Fruit fly (Drosophila melanogaster): ENCODE data around the gene snRNP-U1-C.

The snRNP-U1-C gene

DNA sequence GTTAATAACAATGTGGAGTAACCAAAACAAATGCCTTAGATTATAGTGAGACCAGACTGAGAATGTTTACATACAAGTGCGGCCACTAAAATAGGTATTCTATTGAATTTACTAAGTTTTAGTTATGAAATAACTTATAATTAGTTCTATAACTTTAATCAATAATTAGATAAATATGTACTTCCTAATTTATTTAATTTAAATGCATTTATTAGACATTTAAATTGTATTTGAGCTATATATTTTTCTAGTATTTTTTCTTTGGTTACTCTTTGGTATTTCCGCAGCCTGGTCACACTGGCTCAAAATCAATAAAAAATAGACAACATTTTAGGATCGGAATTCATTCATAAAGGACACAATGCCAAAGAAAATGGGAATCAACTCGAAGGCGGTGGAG, 47.8 kb upstream of the snRNP-U1-C start, which contains the start of the genes Prp18 and CG6013 (continued):
- TF ChIP-seq jumu (GFP tag; optimal IDR thresholded peaks at IDR 0.05) (no peak), CG6175 (GFP tag; IDR thresholded peaks at IDR 0.05) (no peak), fru (optimal IDR thresholded peaks at IDR 0.05) (no peak), Dll (GFP tag; IDR thresholded peaks at IDR 0.05; ENCODE audit: partially characterized antibody) (no peak), CG11504 (tag; optimal IDR thresholded peaks at IDR 0.05) (peak; percentile 81), Atf-2 (GFP tag; optimal IDR thresholded peaks at IDR 0.05) (no peak), CG9876 (GFP tag; optimal IDR thresholded peaks at IDR 0.05) (no peak), CG1233 (GFP tag; optimal IDR thresholded peaks at IDR 0.05) (peak; percentile 47), D (optimal IDR thresholded peaks at IDR 0.05) (no peak), D (GFP tag; optimal IDR thresholded peaks at IDR 0.05) (peak; percentile 7), CrebB (tag; optimal IDR thresholded peaks at IDR 0.05) (no peak), Lim3 (GFP tag; IDR thresholded peaks at IDR 0.05) (no peak), ham (GFP tag; IDR thresholded peaks at IDR 0.05) (no peak), crc (GFP tag; optimal IDR thresholded peaks at IDR 0.05) (no peak), Dip3 (GFP tag; optimal IDR thresholded peaks at IDR 0.05) (no peak), CG11560 (tag; IDR thresholded peaks at IDR 0.05) (no peak), CG18011 (GFP tag; optimal IDR thresholded peaks at IDR 0.05) (no peak), CG10979 (tag; optimal IDR thresholded peaks at IDR 0.05) (peak; percentile 72), HmgD (GFP tag; optimal IDR thresholded peaks at IDR 0.05) (no peak), Opbp (GFP tag; IDR thresholded peaks at IDR 0.05; ENCODE audit: partially characterized antibody) (no peak), Awh (GFP tag; IDR thresholded peaks at IDR 0.05) (no peak), shn (GFP tag; optimal IDR thresholded peaks at IDR 0.05) (no peak), Mes4 (GFP tag; optimal IDR thresholded peaks at IDR 0.05) (no peak), sim (GFP tag; IDR thresholded peaks at IDR 0.05) (no peak), CG34224 (GFP tag; IDR thresholded peaks at IDR 0.05; ENCODE audit: partially characterized antibody) (no peak), sens-2 (GFP tag; IDR thresholded peaks at IDR 0.05) (no peak), jing (GFP tag; optimal IDR thresholded peaks at IDR 0.05) (no peak), ems (GFP tag; optimal IDR thresholded peaks at IDR 0.05) (no peak), Mrtf (GFP tag; IDR thresholded peaks at IDR 0.05) (no peak), CG7745 (tag; optimal IDR thresholded peaks at IDR 0.05) (no peak), CG17328 (GFP tag; IDR thresholded peaks at IDR 0.05) (no peak), fu2 (GFP tag; optimal IDR thresholded peaks at IDR 0.05) (no peak), Aef1 (GFP tag; IDR thresholded peaks at IDR 0.05) (no peak), CG12942 (GFP tag; optimal IDR thresholded peaks at IDR 0.05) (peak; percentile 56), zf30C (GFP tag; optimal IDR thresholded peaks at IDR 0.05) (no peak), cwo (GFP tag; optimal IDR thresholded peaks at IDR 0.05) (peak; percentile 14), dm (GFP tag; optimal IDR thresholded peaks at IDR 0.05) (no peak), dan (GFP tag; IDR thresholded peaks at IDR 0.05) (no peak), grau (tag; optimal IDR thresholded peaks at IDR 0.05) (peak; percentile 80), pfk (GFP tag; optimal IDR thresholded peaks at IDR 0.05) (no peak), CG16863 (GFP tag; optimal IDR thresholded peaks at IDR 0.05) (no peak), CG4707 (GFP tag; optimal IDR thresholded peaks at IDR 0.05) (no peak), Mad (GFP tag; optimal IDR thresholded peaks at IDR 0.05) (no peak), ERR (GFP tag; optimal IDR thresholded peaks at IDR 0.05) (no peak), CG11695 (GFP tag; IDR thresholded peaks at IDR 0.05) (peak; percentile 35; the same call in 1 of the 3 replicates), ara (GFP tag; IDR thresholded peaks at IDR 0.05) (no peak), dysf (GFP tag; IDR thresholded peaks at IDR 0.05) (peak; percentile 66; the same call in 2 of the 3 replicates), CG31224 (GFP tag; IDR thresholded peaks at IDR 0.05) (no peak), ranshi (GFP tag; IDR thresholded peaks at IDR 0.05) (peak; percentile 32; the same call in 1 of the 2 replicates), Abd-B (GFP tag; optimal IDR thresholded peaks at IDR 0.05) (peak; percentile 80), CG18599 (GFP tag; optimal IDR thresholded peaks at IDR 0.05) (peak; percentile 54), vvl (GFP tag; IDR thresholded peaks at IDR 0.05) (peak; percentile 32; the same call in 1 of the 2 replicates), CG10209 (GFP tag; optimal IDR thresholded peaks at IDR 0.05) (peak; percentile 21)

All from whole organism, embryonic.